Worm (Caenorhabditis elegans) whole organism, young adult: Measurements from ENCODE around the gene tofu-1.

Source experiments
- B0019.2 ChIP-seq: fragments of 200-800 bp; sonication (Bioruptor generic); conservative IDR thresholded peaks from 2 replicates; pipeline ENCODE4 v1.3.6; 2022; ENCODE audit warnings: missing genetic modification reagents, missing genetic modification characterization, missing compliant biosample characterization
- F10E7.11 ChIP-seq: sonication (generic microtip); optimal IDR thresholded peaks from 2 replicates; lab custom pipeline; 2017; ENCODE audit warnings: mild to moderate bottlenecking, missing genetic modification characterization, moderate library complexity, missing compliant biosample characterization
- F22D6.2 ChIP-seq: sonication (generic microtip); optimal IDR thresholded peaks from 2 replicates; lab custom pipeline; 2016; ENCODE audit warnings: mild to moderate bottlenecking, missing genetic modification characterization, missing compliant biosample characterization
- F23B12.7 ChIP-seq: sonication (generic microtip); optimal IDR thresholded peaks from 2 replicates; lab custom pipeline; 2017; ENCODE audit warnings: missing genetic modification characterization, mild to moderate bottlenecking, missing compliant biosample characterization, antibody characterized with exemption, moderate library complexity; ENCODE audit not compliant: insufficient read depth
- F33H1.4 ChIP-seq: fragments of 200-800 bp; sonication (Bioruptor generic); IDR thresholded peaks from 2 replicates; pipeline ENCODE4 v1.3.6; 2022; ENCODE audit warnings: missing genetic modification reagents, missing genetic modification characterization, missing compliant biosample characterization
- F39B2.1 ChIP-seq: fragments of 200-800 bp; sonication (Bioruptor generic); IDR thresholded peaks from 2 replicates; pipeline ENCODE4 v1.3.6; 2022; ENCODE audit warnings: missing genetic modification reagents, missing genetic modification characterization, missing compliant biosample characterization
- F49E8.2 ChIP-seq: sonication (generic microtip); optimal IDR thresholded peaks from 3 replicates; lab custom pipeline; 2017; ENCODE audit warnings: missing genetic modification characterization, mild to moderate bottlenecking, missing compliant biosample characterization, antibody characterized with exemption, moderate library complexity; ENCODE audit not compliant: insufficient read depth
- F52B5.7 ChIP-seq: sonication (generic microtip); optimal IDR thresholded peaks from 2 replicates; lab custom pipeline; 2016; ENCODE audit warnings: mild to moderate bottlenecking, missing genetic modification characterization, missing compliant biosample characterization
- F55B11.4 ChIP-seq: sonication (generic microtip); optimal IDR thresholded peaks from 2 replicates; lab custom pipeline; 2016; ENCODE audit warnings: missing compliant biosample characterization, missing genetic modification characterization, borderline replicate concordance; ENCODE audit not compliant: insufficient read depth
- Y79H2A.3 ChIP-seq: fragments of 200-800 bp; sonication (Bioruptor generic); conservative IDR thresholded peaks from 2 replicates; pipeline ENCODE4 v1.3.6; 2022; ENCODE audit warnings: missing genetic modification reagents, missing genetic modification characterization, missing compliant biosample characterization
- Y95B8A.8 ChIP-seq: fragments of 200-800 bp; sonication (Bioruptor generic); IDR thresholded peaks from 2 replicates; pipeline ENCODE4 v1.3.6; 2022; ENCODE audit warnings: missing genetic modification reagents, missing genetic modification characterization, missing compliant biosample characterization
- atf-7 ChIP-seq: sonication (generic microtip); optimal IDR thresholded peaks from 2 replicates; lab custom pipeline; 2017; ENCODE audit warnings: mild to moderate bottlenecking, missing genetic modification characterization, missing compliant biosample characterization
- attf-6 ChIP-seq: fragments of 200-800 bp; sonication (Bioruptor generic); IDR thresholded peaks from 2 replicates; pipeline ENCODE4 v1.3.6; 2022; ENCODE audit warnings: missing genetic modification reagents, missing genetic modification characterization, missing compliant biosample characterization
- bed-2 ChIP-seq: fragments of 200-800 bp; sonication (Bioruptor generic); IDR thresholded peaks from 2 replicates; pipeline ENCODE4 v1.3.6; 2022; ENCODE audit warnings: missing genetic modification reagents, missing genetic modification characterization, missing compliant biosample characterization
- ccch-3 ChIP-seq: fragments of 200-800 bp; sonication (Bioruptor generic); optimal IDR thresholded peaks from 2 replicates; lab custom pipeline; 2018; ENCODE audit warnings: mild to moderate bottlenecking, missing genetic modification characterization, missing compliant biosample characterization
- ceh-27 ChIP-seq: fragments of 200-800 bp; sonication (Bioruptor generic); optimal IDR thresholded peaks from 2 replicates; lab custom pipeline; 2018; ENCODE audit warnings: mild to moderate bottlenecking, missing genetic modification characterization, moderate library complexity, missing compliant biosample characterization
- ceh-40 ChIP-seq: fragments of 200-800 bp; sonication (Bioruptor generic); IDR thresholded peaks from 2 replicates; pipeline ENCODE4 v1.3.6; 2022; ENCODE audit warnings: missing genetic modification characterization, missing compliant biosample characterization
- ceh-58 ChIP-seq: fragments of 200-800 bp; sonication (Bioruptor generic); IDR thresholded peaks from 2 replicates; pipeline ENCODE4 v1.3.6; 2022; ENCODE audit warnings: missing genetic modification characterization, missing compliant biosample characterization
- ceh-79 ChIP-seq: sonication (generic microtip); optimal IDR thresholded peaks from 2 replicates; lab custom pipeline; 2017; ENCODE audit warnings: mild to moderate bottlenecking, missing genetic modification characterization, missing compliant biosample characterization
- ceh-91 ChIP-seq: fragments of 200-800 bp; sonication (Bioruptor generic); IDR thresholded peaks from 2 replicates; pipeline ENCODE4 v1.3.6; 2022; ENCODE audit warnings: missing genetic modification reagents, missing genetic modification characterization, missing compliant biosample characterization
- dox-1 ChIP-seq: fragments of 200-800 bp; sonication (Bioruptor generic); IDR thresholded peaks from 2 replicates; pipeline ENCODE4 v1.3.6; 2022; ENCODE audit warnings: missing genetic modification reagents, missing genetic modification characterization, missing compliant biosample characterization
- dpff-1 ChIP-seq: sonication (generic microtip); optimal IDR thresholded peaks from 2 replicates; lab custom pipeline; 2017; ENCODE audit warnings: mild to moderate bottlenecking, missing genetic modification characterization, missing compliant biosample characterization
- dpl-1 ChIP-seq: fragments of 150-350 bp; optimal IDR thresholded peaks from 2 replicates; lab custom pipeline; 2014; ENCODE audit warnings: missing biosample characterization, missing genetic modification reagents, missing genetic modification characterization
- ekl-4 ChIP-seq: fragments of 200-800 bp; sonication (Bioruptor generic); IDR thresholded peaks from 2 replicates; pipeline ENCODE4 v1.3.6; 2022; ENCODE audit warnings: missing genetic modification reagents, missing genetic modification characterization, missing compliant biosample characterization
- him-1 ChIP-seq: sonication (generic microtip); optimal IDR thresholded peaks from 2 replicates; lab custom pipeline; 2016; ENCODE audit warnings: missing genotype, missing genetic modification reagents, missing genetic modification characterization, missing compliant biosample characterization
- let-526 ChIP-seq: fragments of 200-800 bp; sonication (Bioruptor generic); IDR thresholded peaks from 2 replicates; pipeline ENCODE4 v1.3.6; 2022; ENCODE audit warnings: missing genetic modification reagents, missing genetic modification characterization, missing compliant biosample characterization
- lin-54 ChIP-seq: fragments of 200-800 bp; sonication (Bioruptor generic); optimal IDR thresholded peaks from 2 replicates; lab custom pipeline; 2018; ENCODE audit warnings: mild to moderate bottlenecking, missing genetic modification characterization, missing compliant biosample characterization
- lsl-1 ChIP-seq: fragments of 200-800 bp; sonication (Bioruptor generic); optimal IDR thresholded peaks from 2 replicates; lab custom pipeline; 2018; ENCODE audit warnings: mild to moderate bottlenecking, missing genetic modification characterization, moderate library complexity, missing compliant biosample characterization
- madf-3 ChIP-seq: fragments of 200-800 bp; sonication (Bioruptor generic); IDR thresholded peaks from 2 replicates; pipeline ENCODE4 v1.3.6; 2022; ENCODE audit warnings: missing genetic modification reagents, missing genetic modification characterization, missing compliant biosample characterization
- madf-8 ChIP-seq: fragments of 200-800 bp; sonication (Bioruptor generic); conservative IDR thresholded peaks from 2 replicates; pipeline ENCODE4 v1.3.6; 2022; ENCODE audit warnings: missing genetic modification reagents, missing genetic modification characterization, missing compliant biosample characterization
- pbrm-1 ChIP-seq: fragments of 200-800 bp; sonication (Bioruptor generic); IDR thresholded peaks from 2 replicates; pipeline ENCODE4 v1.3.6; 2022; ENCODE audit warnings: missing genetic modification reagents, missing genetic modification characterization, missing compliant biosample characterization
- snpc-1.1 ChIP-seq: sonication (generic microtip); optimal IDR thresholded peaks from 2 replicates; lab custom pipeline; 2017; ENCODE audit warnings: missing genetic modification characterization, mild to moderate bottlenecking, missing compliant biosample characterization, antibody characterized with exemption, moderate library complexity, missing genotype, missing genetic modification reagents; ENCODE audit not compliant: insufficient read depth
- snpc-3.4 ChIP-seq: sonication (generic microtip); optimal IDR thresholded peaks from 2 replicates; lab custom pipeline; 2017; ENCODE audit warnings: missing genetic modification characterization, mild to moderate bottlenecking, missing compliant biosample characterization, antibody characterized with exemption, moderate library complexity, missing genotype, missing genetic modification reagents
- snpc-4 ChIP-seq, 5 experiments: fragments of 150-350 bp in 1 of 5; sonication (generic microtip) in 4 of 5; optimal IDR thresholded peaks; 2 replicates each; lab custom pipeline; 2014 to 2018; ENCODE audit warnings: missing genetic modification characterization in 5 of 5, missing biosample characterization in 3 of 5, antibody characterized with exemption in 2 of 5, mild to moderate bottlenecking in 2 of 5, missing compliant biosample characterization in 2 of 5, missing genotype in 2 of 5, moderate library complexity in 2 of 5, missing genetic modification reagents in 1 of 5
- somi-1 ChIP-seq: fragments of 200-800 bp; sonication (Bioruptor generic); optimal IDR thresholded peaks from 2 replicates; lab custom pipeline; 2018; ENCODE audit warnings: mild to moderate bottlenecking, missing genetic modification characterization, missing compliant biosample characterization
- sptf-2 ChIP-seq: fragments of 200-800 bp; sonication (Bioruptor generic); optimal IDR thresholded peaks from 2 replicates; lab custom pipeline; 2018; ENCODE audit warnings: mild to moderate bottlenecking, missing genetic modification characterization, missing compliant biosample characterization
- unc-130 ChIP-seq: sonication (generic microtip); optimal IDR thresholded peaks from 2 replicates; lab custom pipeline; 2016; ENCODE audit warnings: missing genetic modification reagents, missing genetic modification characterization, missing compliant biosample characterization
- ztf-26 ChIP-seq: sonication (generic microtip); optimal IDR thresholded peaks from 2 replicates; lab custom pipeline; 2017; ENCODE audit warnings: missing genetic modification characterization, missing compliant biosample characterization

tofu-1 gene

DNA sequence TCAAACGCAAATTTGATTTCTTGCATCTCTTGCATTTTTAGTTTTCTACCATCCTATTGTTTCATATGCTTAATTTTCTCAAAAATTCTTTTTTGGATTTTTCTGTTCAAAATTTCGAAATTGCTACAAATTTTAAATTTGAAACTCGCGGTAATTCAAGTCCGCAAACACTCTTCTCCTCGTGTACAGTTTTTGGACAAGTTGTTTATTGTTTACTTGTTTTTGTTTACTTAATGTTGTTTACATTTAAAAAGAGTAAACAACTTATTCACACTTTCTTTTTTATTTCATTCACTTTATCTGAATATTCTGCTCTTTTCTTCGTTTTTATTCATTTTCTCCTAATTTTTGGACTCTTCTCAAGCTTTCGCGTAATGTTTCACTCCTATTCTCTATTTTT is 37.3 kb downstream of the tofu-1 start (continued):
- TF ChIP-seq Y95B8A.8 (GFP tag; lab: Robert Waterston, UW) (no peak), ceh-79 (tag; lab: Kevin White, UChicago) (no peak), F49E8.2 (tag; lab: Kevin White, UChicago) (peak; percentile 71), F22D6.2 (tag; lab: Kevin White, UChicago) (no peak), lsl-1 (peak; percentile 60), dox-1 (GFP tag; lab: Robert Waterston, UW) (peak; percentile 33; the same call in 1 of the 2 replicates), ceh-40 (GFP tag; lab: Robert Waterston, UW) (no peak), ztf-26 (tag; lab: Kevin White, UChicago) (no peak), atf-7 (tag; lab: Kevin White, UChicago) (no peak), him-1 (tag; lab: Kevin White, UChicago) (peak; percentile 18), ceh-27 (GFP tag; lab: Kevin White, UChicago) (no peak), attf-6 (GFP tag; lab: Robert Waterston, UW) (no peak), F23B12.7 (tag; lab: Kevin White, UChicago) (peak; percentile 38), pbrm-1 (GFP tag; lab: Robert Waterston, UW) (no peak), ekl-4 (no peak), ccch-3 (GFP tag; lab: Kevin White, UChicago) (no peak), bed-2 (no peak), Y79H2A.3 (GFP tag; lab: Robert Waterston, UW) (no peak), F55B11.4 (tag; lab: Kevin White, UChicago) (no peak), dpff-1 (tag; lab: Kevin White, UChicago) (no peak), let-526 (GFP tag; lab: Robert Waterston, UW) (no peak), B0019.2 (GFP tag; lab: Robert Waterston, UW) (0 out of 2 replicates have a peak, but pooled peaks have one; percentile 31), F10E7.11 (tag; lab: Kevin White, UChicago) (no peak), ceh-91 (GFP tag; lab: Robert Waterston, UW) (peak; percentile 50; the same call in 1 of the 2 replicates), madf-8 (peak; percentile 46; the same call in 1 of the 2 replicates), snpc-4 (GFP tag; optimal IDR thresholded peaks at IDR 0.05; lab: Kevin White, UChicago) (no peak), snpc-4 (tag; optimal IDR thresholded peaks at IDR 0.05; lab: Kevin White, UChicago) (peak in 2 of 4 experiments; percentile 36 to 42), sptf-2 (GFP tag; lab: Kevin White, UChicago) (no peak), lin-54 (GFP tag; lab: Kevin White, UChicago) (peak; percentile 81), madf-3 (0 out of 2 replicates have a peak, but pooled peaks have one; percentile 59), ceh-58 (no peak), F39B2.1 (GFP tag; lab: Robert Waterston, UW) (no peak), F33H1.4 (GFP tag; lab: Robert Waterston, UW) (peak; percentile 26; the same call in 1 of the 2 replicates), snpc-3.4 (peak; percentile 88), dpl-1 (GFP tag; lab: Kevin White, UChicago) (peak; percentile 64), F52B5.7 (tag; lab: Kevin White, UChicago) (no peak), unc-130 (GFP tag; lab: Kevin White, UChicago) (peak; percentile 96), somi-1 (no peak), snpc-1.1 (tag; lab: Kevin White, UChicago) (no peak)
